Fruit fly (Drosophila melanogaster): ENCODE data around the gene BBS5.
A peak's percentile ranks its signal among the peaks of the same experiment; 100 is the strongest.

The BBS5 gene

DNA sequence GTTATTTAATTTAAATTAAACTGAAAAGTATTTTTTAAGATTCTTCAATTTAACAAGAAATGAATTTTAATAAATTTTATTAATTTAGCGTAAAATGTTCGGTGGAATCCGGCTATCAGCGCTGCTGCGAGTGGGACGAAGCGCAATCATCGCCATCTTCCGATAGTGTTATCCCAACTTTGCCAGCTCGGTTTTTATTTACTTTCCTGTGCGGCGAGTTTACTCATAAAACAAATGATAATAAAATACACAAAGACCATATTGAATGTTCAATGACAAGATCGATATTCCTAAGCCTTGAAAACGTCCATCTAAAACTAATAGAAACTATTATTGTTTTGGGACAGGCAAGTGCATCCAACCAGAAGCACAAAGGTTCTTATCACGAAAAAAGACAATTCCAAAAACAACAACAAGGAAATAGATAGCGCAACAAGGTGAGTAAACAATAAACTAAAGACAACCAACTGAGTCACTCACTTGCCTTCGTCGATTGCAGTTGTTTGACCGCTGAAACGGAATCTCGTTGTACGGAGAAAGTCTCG lies 2.9 kb upstream of the BBS5 start (continued):
- TF ChIP-seq CG14667 (GFP tag; IDR thresholded peaks at IDR 0.05) (no peak), Med (GFP tag) (peak; percentile 89), wek (GFP tag; optimal IDR thresholded peaks at IDR 0.05) (peak; percentile 87), tll (GFP tag; optimal IDR thresholded peaks at IDR 0.05) (peak in 1 of 2 experiments; percentile 64), CG8359 (GFP tag; optimal IDR thresholded peaks at IDR 0.05; ENCODE audit: borderline replicate concordance) (peak; percentile 64), CG18619 (GFP tag; optimal IDR thresholded peaks at IDR 0.05) (peak; percentile 60), Meics (GFP tag; optimal IDR thresholded peaks at IDR 0.05) (peak; percentile 49), CG10147 (GFP tag; optimal IDR thresholded peaks at IDR 0.05) (peak; percentile 65), Mes4 (GFP tag; optimal IDR thresholded peaks at IDR 0.05) (peak; percentile 42), Dll (GFP tag; IDR thresholded peaks at IDR 0.05; ENCODE audit: partially characterized antibody) (peak; percentile 69), Atf-2 (GFP tag; optimal IDR thresholded peaks at IDR 0.05) (no peak), Elba2 (GFP tag; optimal IDR thresholded peaks at IDR 0.05) (no peak), Six4 (GFP tag; optimal IDR thresholded peaks at IDR 0.05) (peak; percentile 19), CG2875 (GFP tag; optimal IDR thresholded peaks at IDR 0.05) (peak; percentile 80), Deaf1 (tag; optimal IDR thresholded peaks at IDR 0.05) (peak; percentile 13), CG10431 (GFP tag; optimal IDR thresholded peaks at IDR 0.05) (peak; percentile 84), NC2α (GFP tag; optimal IDR thresholded peaks at IDR 0.05) (no peak), Myb (GFP tag; optimal IDR thresholded peaks at IDR 0.05) (no peak), tio (GFP tag; optimal IDR thresholded peaks at IDR 0.05) (no peak), Hr51 (GFP tag; optimal IDR thresholded peaks at IDR 0.05) (peak in 1 of 2 experiments; percentile 35), sc (optimal IDR thresholded peaks at IDR 0.05) (no peak), sc (GFP tag; optimal IDR thresholded peaks at IDR 0.05) (peak; percentile 79), dati (GFP tag; IDR thresholded peaks at IDR 0.05) (no peak), CG8388 (GFP tag; optimal IDR thresholded peaks at IDR 0.05) (peak; percentile 38), HLH4C (GFP tag; IDR thresholded peaks at IDR 0.05; ENCODE audit: partially characterized antibody) (peak; percentile 55), Chrac-16 (GFP tag; optimal IDR thresholded peaks at IDR 0.05) (peak; percentile 19), CrebB (tag; optimal IDR thresholded peaks at IDR 0.05) (peak; percentile 72), CG13894 (tag; optimal IDR thresholded peaks at IDR 0.05) (no peak), gcm (GFP tag; optimal IDR thresholded peaks at IDR 0.05) (peak; percentile 76), CG2889 (GFP tag; IDR thresholded peaks at IDR 0.05) (0 out of 3 replicates have a peak, but pooled peaks have one; percentile 22), Dad (GFP tag; optimal IDR thresholded peaks at IDR 0.05) (peak; percentile 5), CG13287 (GFP tag; IDR thresholded peaks at IDR 0.05; ENCODE audit: partially characterized antibody) (peak; percentile 67), ind (GFP tag; optimal IDR thresholded peaks at IDR 0.05) (peak; percentile 30), ranshi (GFP tag; IDR thresholded peaks at IDR 0.05) (peak; percentile 54), tgo (GFP tag; IDR thresholded peaks at IDR 0.05) (0 out of 3 replicates have a peak, but pooled peaks have one; percentile 39), vvl (GFP tag; IDR thresholded peaks at IDR 0.05) (peak; percentile 68), CG6791 (GFP tag; IDR thresholded peaks at IDR 0.05; ENCODE audit: partially characterized antibody) (peak; percentile 78), D19A (tag; optimal IDR thresholded peaks at IDR 0.05) (peak; percentile 43), da (GFP tag; optimal IDR thresholded peaks at IDR 0.05) (no peak), Side (GFP tag; optimal IDR thresholded peaks at IDR 0.05) (peak; percentile 52), CG17328 (GFP tag; IDR thresholded peaks at IDR 0.05) (no peak), CG3281 (GFP tag; optimal IDR thresholded peaks at IDR 0.05) (peak; percentile 52), pb (GFP tag; optimal IDR thresholded peaks at IDR 0.05) (no peak), E2f1 (GFP tag; IDR thresholded peaks at IDR 0.05) (no peak), CG2116 (GFP tag; optimal IDR thresholded peaks at IDR 0.05) (peak; percentile 55), gro (GFP tag; optimal IDR thresholded peaks at IDR 0.05) (no peak), lola (GFP tag; optimal IDR thresholded peaks at IDR 0.05) (peak in 1 of 3 experiments; percentile 75), fd3F (GFP tag; optimal IDR thresholded peaks at IDR 0.05) (peak; percentile 44), Fer2 (tag; optimal IDR thresholded peaks at IDR 0.05) (no peak)
